Worm (Caenorhabditis elegans): ENCODE measurements around the gene meg-2.

DNA sequence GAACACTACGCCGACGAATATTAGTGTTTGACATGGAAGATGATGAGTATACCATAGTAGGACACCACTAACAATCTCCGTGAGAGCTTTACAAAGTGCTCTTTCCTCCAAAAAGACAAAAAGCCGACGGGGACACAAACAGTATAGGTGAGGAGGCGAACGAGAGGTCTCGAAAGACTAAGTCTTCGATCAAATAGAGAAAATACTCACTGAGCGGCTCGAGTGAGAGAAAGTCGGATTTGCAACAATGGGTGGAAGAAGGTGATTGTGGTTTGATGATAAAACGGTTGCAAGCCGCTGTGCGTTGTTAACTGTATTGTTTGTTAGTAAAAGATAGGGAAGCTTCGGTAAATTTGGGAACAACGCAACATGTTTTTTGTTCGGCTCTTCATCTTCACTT is 43.3 kb downstream of the meg-2 start, which contains the start of gene hlb-1:
- no peak for TF ChIP-seq ama-1 (optimal IDR thresholded peaks at IDR 0.05)
- no peak for TF ChIP-seq tbx-2 (tag; optimal IDR thresholded peaks at IDR 0.05)
- no peak for TF ChIP-seq fkh-10 (GFP tag; optimal IDR thresholded peaks at IDR 0.05)
- no peak for TF ChIP-seq nhr-232 (tag; optimal IDR thresholded peaks at IDR 0.05)
- TF ChIP-seq pax-1 (tag; optimal IDR thresholded peaks at IDR 0.05), result no peak
- TF ChIP-seq pha-2 (tag; optimal IDR thresholded peaks at IDR 0.05), result no peak
- no peak for TF ChIP-seq hlh-15 (tag; optimal IDR thresholded peaks at IDR 0.05)
- TF ChIP-seq pag-3 (tag; optimal IDR thresholded peaks at IDR 0.05; ENCODE audit: borderline replicate concordance), result no peak
- no peak for TF ChIP-seq madf-2 (tag; optimal IDR thresholded peaks at IDR 0.05)
- no peak for TF ChIP-seq ceh-2 (tag; optimal IDR thresholded peaks at IDR 0.05)
- TF ChIP-seq F13H6.1 (tag; optimal IDR thresholded peaks at IDR 0.05), result no peak
- TF ChIP-seq unc-55 (GFP tag; optimal IDR thresholded peaks at IDR 0.05), result no peak
- TF ChIP-seq sdc-2 (tag; optimal IDR thresholded peaks at IDR 0.05), result no peak

Data from whole organism, late embryonic.